Worm (Caenorhabditis elegans): ENCODE measurements around the gene srh-272.
A peak's percentile ranks its signal among the peaks of the same experiment; 100 is the strongest.

The srh-272 gene

DNA sequence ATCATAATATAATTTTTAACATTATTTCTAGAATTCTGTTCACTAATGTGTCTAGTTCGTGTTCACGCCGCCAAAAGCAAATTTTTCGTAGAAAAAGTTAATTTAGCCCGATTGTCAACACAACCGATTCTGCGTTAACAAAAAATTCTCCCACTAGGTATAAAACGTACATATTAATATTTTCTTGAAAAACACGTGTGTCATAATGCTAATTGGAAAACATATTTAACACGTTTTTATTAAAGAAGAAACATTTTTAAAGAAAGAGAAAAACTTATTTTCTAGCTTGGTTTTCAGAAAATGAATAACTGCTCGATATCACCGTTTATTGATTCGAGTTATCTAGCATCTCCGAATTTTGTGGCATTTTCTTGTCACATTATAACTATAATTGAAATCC, 7.0 kb downstream of the srh-272 start, which contains the start of gene srh-243:
TSS of gene srh-243 (plus strand) at position 301 of the 400 bp plus-strand sequence.
- no peak for TF ChIP-seq pha-4 (tag; optimal IDR thresholded peaks at IDR 0.05)
- TF ChIP-seq bed-1 (GFP tag; IDR thresholded peaks at IDR 0.05): no peak
- TF ChIP-seq C06A6.2 (GFP tag; conservative IDR thresholded peaks at IDR 0.05): no peak
- TF ChIP-seq nhr-27 (tag; optimal IDR thresholded peaks at IDR 0.05): no peak
- TF ChIP-seq sdz-38 (tag; optimal IDR thresholded peaks at IDR 0.05): no peak
- TF ChIP-seq T07F8.4 (tag; optimal IDR thresholded peaks at IDR 0.05): no peak
- TF ChIP-seq efl-1 (GFP tag; optimal IDR thresholded peaks at IDR 0.05): no peak
- TF ChIP-seq rpc-1 (optimal IDR thresholded peaks at IDR 0.05): no peak
- TF ChIP-seq rpc-1 (tag; optimal IDR thresholded peaks at IDR 0.05): no peak
- no peak for TF ChIP-seq K12H6.12 (tag; optimal IDR thresholded peaks at IDR 0.05)
- no peak for TF ChIP-seq xnd-1 (tag; optimal IDR thresholded peaks at IDR 0.05)
- no peak for TF ChIP-seq snpc-4 (GFP tag; optimal IDR thresholded peaks at IDR 0.05)
- TF ChIP-seq snpc-4 (tag; optimal IDR thresholded peaks at IDR 0.05): no peak
- no peak for TF ChIP-seq nhr-80 (tag; optimal IDR thresholded peaks at IDR 0.05)

DNA sequence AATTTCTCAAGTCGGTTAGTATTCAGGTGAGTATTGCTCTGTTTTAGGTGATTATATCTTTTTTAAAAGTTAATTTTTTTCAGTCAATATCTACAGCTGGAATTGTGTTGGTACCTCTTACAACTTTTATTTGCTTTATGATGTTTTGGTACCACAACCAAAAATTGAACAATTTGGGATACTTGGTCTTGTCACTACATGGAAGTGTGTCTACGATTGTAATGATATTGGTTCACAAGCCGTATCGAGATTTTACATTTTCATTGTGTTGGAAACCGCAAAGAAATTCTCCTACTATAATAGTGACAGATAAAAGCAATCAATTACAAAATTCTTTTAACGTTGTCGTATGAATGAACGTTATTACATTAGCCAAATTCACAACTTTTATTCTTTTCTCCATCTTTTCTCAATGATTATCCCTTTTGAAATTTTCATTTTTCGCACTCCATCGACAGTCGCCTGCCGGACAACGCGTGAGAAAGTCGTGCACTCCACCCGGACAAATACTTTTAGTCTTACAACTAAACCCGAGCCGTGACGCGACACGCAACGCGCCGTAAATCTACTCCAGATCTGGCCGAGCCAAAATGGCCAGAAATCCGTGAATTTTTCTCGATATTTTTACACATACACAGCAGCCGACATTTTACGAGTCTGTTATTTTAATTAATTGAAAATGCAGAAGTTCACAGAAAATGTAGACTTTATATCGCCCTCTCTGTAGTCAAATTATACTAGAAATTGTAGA, 8.8 kb downstream of the srh-272 start:
- TF ChIP-seq ztf-22 (GFP tag; optimal IDR thresholded peaks at IDR 0.05): peak; percentile 50
- TF ChIP-seq chd-7 (tag; optimal IDR thresholded peaks at IDR 0.05): peak; percentile 54
- peak; percentile 69 for TF ChIP-seq nhr-80 (tag; optimal IDR thresholded peaks at IDR 0.05)
- TF ChIP-seq mes-4 (tag; optimal IDR thresholded peaks at IDR 0.05): no peak
- peak; percentile 77 for TF ChIP-seq nfyb-1 (GFP tag; IDR thresholded peaks at IDR 0.05)
- peak; percentile 14 for TF ChIP-seq lin-54 (GFP tag; optimal IDR thresholded peaks at IDR 0.05)
- TF ChIP-seq D2030.7 (GFP tag; IDR thresholded peaks at IDR 0.05): no peak
- no peak for TF ChIP-seq him-1 (tag; optimal IDR thresholded peaks at IDR 0.05)
- no peak for TF ChIP-seq gei-17 (GFP tag; optimal IDR thresholded peaks at IDR 0.05)
- TF ChIP-seq K12H6.12 (tag; optimal IDR thresholded peaks at IDR 0.05): no peak
- TF ChIP-seq F52B5.7 (tag; optimal IDR thresholded peaks at IDR 0.05): no peak
- no peak for TF ChIP-seq unc-62 (GFP tag; optimal IDR thresholded peaks at IDR 0.05)
- no peak for TF ChIP-seq F57A8.1 (GFP tag; optimal IDR thresholded peaks at IDR 0.05)
- TF ChIP-seq madf-10 (tag; optimal IDR thresholded peaks at IDR 0.05): peak; percentile 29
- no peak for TF ChIP-seq bed-2 (GFP tag; IDR thresholded peaks at IDR 0.05)
- peak; percentile 45 for TF ChIP-seq repo-1 (tag; optimal IDR thresholded peaks at IDR 0.05)
- no peak for TF ChIP-seq snpc-4 (GFP tag; optimal IDR thresholded peaks at IDR 0.05)
- TF ChIP-seq snpc-4 (tag; optimal IDR thresholded peaks at IDR 0.05): peak in 2 of 4 experiments; percentile 7 to 86
- peak; percentile 98 for TF ChIP-seq F37B4.10 (GFP tag; IDR thresholded peaks at IDR 0.05)
- TF ChIP-seq dox-1 (GFP tag; IDR thresholded peaks at IDR 0.05): peak; percentile 23; the same call in 1 of the 2 replicates
- no peak for TF ChIP-seq egl-18 (GFP tag; IDR thresholded peaks at IDR 0.05)
- TF ChIP-seq nhr-120 (GFP tag; IDR thresholded peaks at IDR 0.05): no peak
- TF ChIP-seq hlh-12 (tag; optimal IDR thresholded peaks at IDR 0.05): no peak
- peak; percentile 16; the same call in 1 of the 2 replicates for TF ChIP-seq Y56A3A.18 (GFP tag; IDR thresholded peaks at IDR 0.05)
- peak; percentile 11 for TF ChIP-seq atf-7 (tag; optimal IDR thresholded peaks at IDR 0.05)
- peak; percentile 62 for TF ChIP-seq Y53G8AR.9 (GFP tag; conservative IDR thresholded peaks at IDR 0.05)
- TF ChIP-seq akir-1 (GFP tag; optimal IDR thresholded peaks at IDR 0.05): no peak
- TF ChIP-seq nhr-90 (tag; optimal IDR thresholded peaks at IDR 0.05): peak; percentile 62
- no peak for TF ChIP-seq lin-40 (tag; optimal IDR thresholded peaks at IDR 0.05)
- no peak for TF ChIP-seq cebp-2 (GFP tag; IDR thresholded peaks at IDR 0.05)
- TF ChIP-seq ztf-26 (tag; optimal IDR thresholded peaks at IDR 0.05): no peak
- no peak for TF ChIP-seq Y53F4B.3 (GFP tag; IDR thresholded peaks at IDR 0.05)
- no peak for TF ChIP-seq Y95B8A.8 (GFP tag; IDR thresholded peaks at IDR 0.05)
- TF ChIP-seq mcd-1 (GFP tag; IDR thresholded peaks at IDR 0.05): no peak
- no peak for TF ChIP-seq lin-35 (GFP tag; optimal IDR thresholded peaks at IDR 0.05)
- no peak for TF ChIP-seq hmg-20 (GFP tag; IDR thresholded peaks at IDR 0.05)
- TF ChIP-seq snpc-3.4 (tag; optimal IDR thresholded peaks at IDR 0.05): no peak
- TF ChIP-seq B0261.1 (tag; optimal IDR thresholded peaks at IDR 0.05): no peak
